Fruit fly (Drosophila melanogaster) whole organism, prepupa: Measurements from ENCODE around the gene CG42538.
A peak's percentile ranks its signal among the peaks of the same experiment; 100 is the strongest.

Source experiments
- Blimp-1 ChIP-seq: fragments of 200-800 bp; sonication (Bioruptor generic); optimal IDR thresholded peaks from 3 replicates; lab custom pipeline; 2017; ENCODE audit warnings: missing biosample characterization, missing genetic modification characterization, mild to moderate bottlenecking, moderate library complexity, missing genetic modification reagents
- CG10669 ChIP-seq: fragments of 200-800 bp; sonication (Bioruptor generic); optimal IDR thresholded peaks from 3 replicates; lab custom pipeline; 2018; ENCODE audit warnings: missing biosample characterization, mild to moderate bottlenecking, missing genetic modification characterization, moderate library complexity
- CG11294 ChIP-seq: fragments of 200-800 bp; sonication (Bioruptor generic); IDR thresholded peaks from 2 replicates; pipeline ENCODE4 v1.3.6; 2022; ENCODE audit warnings: missing biosample characterization, missing genetic modification characterization
- CG11762 ChIP-seq: fragments of 200-800 bp; sonication (Bioruptor generic); optimal IDR thresholded peaks from 3 replicates; lab custom pipeline; 2016; ENCODE audit warnings: missing biosample characterization, missing genetic modification characterization; ENCODE audit not compliant: insufficient read depth
- CG11902 ChIP-seq: fragments of 200-800 bp; sonication (Bioruptor generic); optimal IDR thresholded peaks from 3 replicates; lab custom pipeline; 2016; ENCODE audit warnings: missing biosample characterization, missing genetic modification characterization
- CG1621 ChIP-seq: fragments of 200-800 bp; sonication (Bioruptor generic); optimal IDR thresholded peaks from 3 replicates; lab custom pipeline; 2018; ENCODE audit warnings: missing biosample characterization, mild to moderate bottlenecking, missing genetic modification characterization
- CG3032 ChIP-seq: fragments of 200-800 bp; optimal IDR thresholded peaks from 2 replicates; lab custom pipeline; 2019; ENCODE audit warnings: missing biosample characterization, mild to moderate bottlenecking, missing genetic modification characterization, moderate library complexity
- CG31627 ChIP-seq: fragments of 200-800 bp; sonication (Bioruptor generic); optimal IDR thresholded peaks from 3 replicates; lab custom pipeline; 2016; ENCODE audit warnings: missing biosample characterization, missing genetic modification characterization
- CG32006 ChIP-seq: fragments of 200-800 bp; sonication (Bioruptor generic); optimal IDR thresholded peaks from 3 replicates; lab custom pipeline; 2017; ENCODE audit warnings: missing biosample characterization, mild to moderate bottlenecking, missing genetic modification characterization
- CG3919 ChIP-seq: fragments of 200-800 bp; sonication (Bioruptor generic); optimal IDR thresholded peaks from 3 replicates; lab custom pipeline; 2016; ENCODE audit warnings: missing biosample characterization, missing genetic modification characterization
- CG4318 ChIP-seq: fragments of 200-800 bp; sonication (Bioruptor generic); optimal IDR thresholded peaks from 3 replicates; lab custom pipeline; 2017; ENCODE audit warnings: missing biosample characterization, mild to moderate bottlenecking, missing genetic modification characterization
- CG6163 ChIP-seq: fragments of 200-800 bp; sonication (Bioruptor generic); IDR thresholded peaks from 3 replicates; pipeline ENCODE4 v1.3.6; 2022; ENCODE audit warnings: missing biosample characterization, missing genetic modification characterization
- CG6792 ChIP-seq: fragments of 200-800 bp; sonication (Bioruptor generic); optimal IDR thresholded peaks from 3 replicates; lab custom pipeline; 2016; ENCODE audit warnings: missing biosample characterization, missing genetic modification characterization
- CG6808 ChIP-seq: fragments of 200-800 bp; sonication (Bioruptor generic); optimal IDR thresholded peaks from 3 replicates; lab custom pipeline; 2017; ENCODE audit warnings: missing biosample characterization, missing genetic modification characterization, mild to moderate bottlenecking, moderate library complexity, missing genetic modification reagents
- CG6854 ChIP-seq: fragments of 200-800 bp; sonication (Bioruptor generic); optimal IDR thresholded peaks from 2 replicates; lab custom pipeline; 2017; ENCODE audit warnings: missing biosample characterization, mild to moderate bottlenecking, missing genetic modification characterization
- CG7368 ChIP-seq: fragments of 200-800 bp; sonication (Bioruptor generic); optimal IDR thresholded peaks from 3 replicates; lab custom pipeline; 2016; ENCODE audit warnings: missing biosample characterization, missing genetic modification characterization
- CG8119 ChIP-seq: fragments of 200-800 bp; sonication (Bioruptor generic); IDR thresholded peaks from 3 replicates; pipeline ENCODE4 v1.3.6; 2022; ENCODE audit warnings: missing biosample characterization, missing genetic modification characterization
- CG8319 ChIP-seq: fragments of 200-800 bp; sonication (Bioruptor generic); optimal IDR thresholded peaks from 3 replicates; lab custom pipeline; 2016; ENCODE audit warnings: missing biosample characterization, missing genetic modification characterization
- CG8632 ChIP-seq: fragments of 200-800 bp; sonication (Bioruptor generic); optimal IDR thresholded peaks from 3 replicates; lab custom pipeline; 2016; ENCODE audit warnings: missing biosample characterization, missing genetic modification characterization
- CG9139 ChIP-seq: fragments of 200-800 bp; sonication (Bioruptor generic); optimal IDR thresholded peaks from 3 replicates; lab custom pipeline; 2017; ENCODE audit warnings: missing biosample characterization, mild to moderate bottlenecking, missing genetic modification characterization
- Eip75B ChIP-seq: fragments of 200-800 bp; sonication (Bioruptor generic); optimal IDR thresholded peaks from 3 replicates; lab custom pipeline; 2016; ENCODE audit warnings: missing biosample characterization, missing genetic modification characterization
- Eip78C ChIP-seq: fragments of 200-800 bp; sonication (Bioruptor generic); peaks from one replicate; lab custom pipeline; 2016; ENCODE audit warnings: missing biosample characterization, missing genetic modification characterization
- Eip93F ChIP-seq: fragments of 200-800 bp; sonication (Bioruptor generic); optimal IDR thresholded peaks from 2 replicates; lab custom pipeline; 2016; ENCODE audit warnings: missing biosample characterization, mild to moderate bottlenecking, missing genetic modification characterization
- Ets96B ChIP-seq: fragments of 200-800 bp; optimal IDR thresholded peaks from 2 replicates; lab custom pipeline; 2019; ENCODE audit warnings: missing biosample characterization, mild to moderate bottlenecking, missing genetic modification characterization, moderate library complexity
- Hr38 ChIP-seq: sonication (Bioruptor generic); optimal IDR thresholded peaks from 2 replicates; lab custom pipeline; 2016; ENCODE audit warnings: missing biosample characterization, missing genetic modification characterization
- Hr39 ChIP-seq: fragments of 200-800 bp; sonication (Bioruptor generic); optimal IDR thresholded peaks from 2 replicates; lab custom pipeline; 2016; ENCODE audit warnings: missing biosample characterization, missing genetic modification characterization
- Hr4 ChIP-seq: fragments of 200-800 bp; sonication (Bioruptor generic); optimal IDR thresholded peaks from 3 replicates; lab custom pipeline; 2016; ENCODE audit warnings: missing biosample characterization, missing genetic modification characterization
- Lpt ChIP-seq: fragments of 200-800 bp; sonication (Bioruptor generic); optimal IDR thresholded peaks from 3 replicates; lab custom pipeline; 2016; ENCODE audit warnings: missing biosample characterization, missing genetic modification characterization
- Met ChIP-seq: fragments of 200-800 bp; sonication (Bioruptor generic); optimal IDR thresholded peaks from 3 replicates; lab custom pipeline; 2016; ENCODE audit warnings: missing biosample characterization, missing genetic modification characterization
- OdsH ChIP-seq: fragments of 200-800 bp; sonication (Bioruptor generic); optimal IDR thresholded peaks from 3 replicates; lab custom pipeline; 2016; ENCODE audit warnings: missing biosample characterization, missing genetic modification characterization
- Sox102F ChIP-seq: fragments of 200-800 bp; sonication (Bioruptor generic); optimal IDR thresholded peaks from 2 replicates; lab custom pipeline; 2016; ENCODE audit warnings: missing biosample characterization, mild to moderate bottlenecking, missing genetic modification characterization
- Sox15 ChIP-seq: fragments of 200-800 bp; sonication (Bioruptor generic); optimal IDR thresholded peaks from 3 replicates; lab custom pipeline; 2016; ENCODE audit warnings: missing biosample characterization, missing genetic modification characterization
- achi ChIP-seq: fragments of 200-800 bp; sonication (Bioruptor generic); optimal IDR thresholded peaks from 3 replicates; lab custom pipeline; 2016; ENCODE audit warnings: missing biosample characterization, missing genetic modification characterization
- acj6 ChIP-seq: fragments of 200-800 bp; sonication (Bioruptor generic); optimal IDR thresholded peaks from 3 replicates; lab custom pipeline; 2016; ENCODE audit warnings: missing biosample characterization, missing genetic modification characterization
- cyc ChIP-seq: fragments of 200-800 bp; sonication (Bioruptor generic); optimal IDR thresholded peaks from 3 replicates; lab custom pipeline; 2016; ENCODE audit warnings: missing biosample characterization, missing genetic modification characterization
- dac ChIP-seq: fragments of 200-800 bp; sonication (Bioruptor generic); optimal IDR thresholded peaks from 2 replicates; lab custom pipeline; 2017; ENCODE audit warnings: missing biosample characterization, mild to moderate bottlenecking, missing genetic modification characterization
- dsx ChIP-seq: fragments of 200-800 bp; optimal IDR thresholded peaks from 3 replicates; lab custom pipeline; 2019; ENCODE audit warnings: missing biosample characterization, mild to moderate bottlenecking, missing genetic modification characterization, moderate library complexity; ENCODE audit not compliant: poor library complexity, severe bottlenecking
- eg ChIP-seq: fragments of 200-800 bp; sonication (Bioruptor generic); IDR thresholded peaks from 3 replicates; pipeline ENCODE4 v1.3.6; 2022; ENCODE audit warnings: missing biosample characterization, missing genetic modification characterization
- fd59A ChIP-seq: fragments of 200-800 bp; sonication (Bioruptor generic); optimal IDR thresholded peaks from 2 replicates; lab custom pipeline; 2017; ENCODE audit warnings: missing biosample characterization, mild to moderate bottlenecking, missing genetic modification characterization, missing genetic modification reagents
- fd85E ChIP-seq: fragments of 200-800 bp; sonication (Bioruptor generic); optimal IDR thresholded peaks from 3 replicates; lab custom pipeline; 2016; ENCODE audit warnings: missing biosample characterization, missing genetic modification characterization
- fkh ChIP-seq: fragments of 200-800 bp; sonication (Bioruptor generic); optimal IDR thresholded peaks from 3 replicates; lab custom pipeline; 2017; ENCODE audit warnings: missing biosample characterization, mild to moderate bottlenecking, missing genetic modification characterization, moderate library complexity
- pdm3 ChIP-seq: fragments of 200-800 bp; sonication (Bioruptor generic); optimal IDR thresholded peaks from 3 replicates; lab custom pipeline; 2016; ENCODE audit warnings: missing biosample characterization, missing genetic modification characterization
- salr ChIP-seq, 2 experiments: fragments of 200-800 bp; sonication (Bioruptor generic); optimal IDR thresholded peaks; 3 replicates each; lab custom pipeline; 2016 to 2018; ENCODE audit warnings: missing biosample characterization in 2 of 2, missing genetic modification characterization in 2 of 2, mild to moderate bottlenecking in 1 of 2
- spab ChIP-seq: fragments of 200-800 bp; sonication (Bioruptor generic); optimal IDR thresholded peaks from 2 replicates; lab custom pipeline; 2017; ENCODE audit warnings: missing biosample characterization, mild to moderate bottlenecking, missing genetic modification characterization, missing genetic modification reagents
- ss ChIP-seq, 2 experiments: fragments of 200-800 bp; sonication (Bioruptor generic); optimal IDR thresholded peaks; 2 replicates in 1 of 2; 3 replicates in 1 of 2; lab custom pipeline; 2017 to 2018; ENCODE audit warnings: mild to moderate bottlenecking in 2 of 2, missing biosample characterization in 2 of 2, missing genetic modification characterization in 2 of 2, moderate library complexity in 1 of 2
- topi ChIP-seq: fragments of 200-800 bp; sonication (Bioruptor generic); optimal IDR thresholded peaks from 3 replicates; lab custom pipeline; 2016; ENCODE audit warnings: missing biosample characterization, missing genetic modification characterization
- vri ChIP-seq: fragments of 200-800 bp; sonication (Bioruptor generic); optimal IDR thresholded peaks from 3 replicates; lab custom pipeline; 2016; ENCODE audit warnings: missing biosample characterization, mild to moderate bottlenecking, missing genetic modification characterization

CG42538 gene

DNA sequence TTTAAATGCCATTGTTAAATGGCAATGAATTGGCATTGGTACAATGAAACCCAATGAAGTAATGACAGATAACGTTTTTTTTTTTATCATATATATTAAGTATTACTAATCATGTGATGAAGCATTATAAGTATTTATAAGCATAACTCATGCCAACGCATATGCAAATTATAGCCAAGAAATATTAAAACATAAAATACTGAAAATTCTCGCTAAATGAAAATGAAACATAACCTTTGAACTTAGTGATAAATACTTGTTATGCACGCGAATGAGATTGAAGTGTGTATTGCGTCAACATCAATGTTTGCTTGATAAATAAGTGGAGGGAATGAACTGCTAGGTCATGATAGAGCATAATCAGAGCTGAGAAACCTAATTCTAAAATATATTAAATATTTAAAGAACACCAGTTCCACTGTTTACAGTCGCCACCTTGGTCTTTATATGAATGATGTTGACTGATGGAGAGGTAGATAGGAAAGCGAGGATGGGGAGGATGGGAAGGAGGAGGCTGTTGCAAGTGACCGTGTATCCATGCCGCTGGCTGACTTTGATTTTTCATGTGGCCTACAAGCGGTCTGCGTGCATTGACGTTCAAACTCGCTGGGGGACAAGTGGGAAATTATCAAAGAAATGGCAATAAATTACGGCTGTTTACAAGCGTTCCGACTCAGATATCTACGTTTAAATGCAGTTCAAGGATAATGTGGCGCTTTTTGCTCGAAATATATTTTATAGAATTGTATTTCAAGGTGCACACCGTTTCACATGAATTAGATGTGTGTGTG lies 22.0 kb downstream of the CG42538 start (continued):
- TF ChIP-seq fkh (peak; percentile 62), Ets96B (tag; lab: Kevin White, UChicago) (no peak)

DNA sequence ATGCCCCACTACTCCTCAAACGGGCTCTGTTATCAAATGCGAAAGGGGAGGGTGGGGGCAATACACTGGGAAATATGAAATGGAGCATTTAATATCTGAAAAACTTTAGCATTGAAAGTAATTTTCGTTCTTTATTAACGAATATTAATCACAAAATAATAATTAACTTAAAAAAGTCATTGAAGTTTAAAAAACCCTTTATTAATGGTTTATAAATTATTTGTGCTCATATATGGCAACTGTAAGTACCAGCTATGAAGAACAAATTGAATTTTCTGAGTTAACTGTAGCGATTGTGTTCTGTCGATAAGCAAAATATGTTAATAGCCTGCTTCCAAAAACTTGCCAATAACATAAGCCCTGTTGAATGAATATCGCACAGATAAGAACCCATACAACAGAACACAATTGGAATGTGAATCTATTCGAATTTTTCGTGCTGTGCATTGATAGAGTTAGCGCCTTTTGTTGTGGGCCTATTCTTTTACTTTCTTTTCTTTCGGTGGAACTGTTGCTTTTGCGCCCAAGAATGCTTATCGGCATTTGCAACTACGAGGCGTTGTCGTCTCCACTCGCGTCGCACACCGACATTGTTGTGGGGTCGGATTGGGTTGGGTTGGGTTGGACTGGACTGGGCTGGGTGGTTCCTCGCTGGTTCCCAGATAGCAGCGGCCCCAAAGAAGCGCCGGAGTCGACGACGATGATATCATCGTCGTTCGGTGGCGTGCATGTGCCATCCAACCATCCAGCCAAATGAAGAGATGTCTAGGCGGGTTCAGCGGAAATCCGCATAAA lies 26.7 kb downstream of the CG42538 start:
- TF ChIP-seq Eip75B (GFP tag; lab: Kevin White, UChicago) (no peak), topi (GFP tag; lab: Kevin White, UChicago) (no peak), CG1621 (tag; lab: Kevin White, UChicago) (no peak), Sox15 (GFP tag; lab: Kevin White, UChicago) (no peak), CG8319 (GFP tag; lab: Kevin White, UChicago) (no peak), Lpt (GFP tag; lab: Kevin White, UChicago) (no peak), Eip93F (GFP tag; lab: Kevin White, UChicago) (no peak), CG11762 (GFP tag; lab: Kevin White, UChicago) (no peak), CG6163 (GFP tag; lab: Robert Waterston, UW) (no peak), cyc (GFP tag; lab: Kevin White, UChicago) (no peak), CG6808 (GFP tag; lab: Kevin White, UChicago) (no peak), spab (GFP tag; lab: Kevin White, UChicago) (no peak), fd59A (peak; percentile 23), CG3032 (tag; lab: Kevin White, UChicago) (no peak), dsx (peak; percentile 92), CG10669 (GFP tag; lab: Kevin White, UChicago) (no peak), CG8119 (GFP tag; lab: Robert Waterston, UW) (peak; percentile 40; the same call in 2 of the 3 replicates), CG31627 (GFP tag; lab: Kevin White, UChicago) (no peak), Hr4 (GFP tag; lab: Kevin White, UChicago) (peak; percentile 62), Blimp-1 (GFP tag; lab: Kevin White, UChicago) (no peak), CG7368 (GFP tag; lab: Kevin White, UChicago) (no peak), Eip78C (GFP tag; lab: Kevin White, UChicago) (no peak), CG6792 (GFP tag; lab: Kevin White, UChicago) (peak; percentile 32), Hr39 (GFP tag; lab: Kevin White, UChicago) (no peak), achi (GFP tag; lab: Kevin White, UChicago) (no peak), CG3919 (GFP tag; lab: Kevin White, UChicago) (no peak), fd85E (GFP tag; lab: Kevin White, UChicago) (no peak), CG9139 (no peak), Hr38 (no peak), CG8632 (GFP tag; lab: Kevin White, UChicago) (peak; percentile 16), CG4318 (GFP tag; lab: Kevin White, UChicago) (peak; percentile 56), CG32006 (no peak), ss (GFP tag; optimal IDR thresholded peaks at IDR 0.05; lab: Kevin White, UChicago) (no peak), Met (GFP tag; lab: Kevin White, UChicago) (no peak), salr (GFP tag; optimal IDR thresholded peaks at IDR 0.05; lab: Kevin White, UChicago) (peak in 1 of 2 experiments; percentile 49), dac (GFP tag; lab: Kevin White, UChicago) (no peak), CG11294 (no peak), OdsH (GFP tag; lab: Kevin White, UChicago) (peak; percentile 38), acj6 (GFP tag; lab: Kevin White, UChicago) (peak; percentile 58), Sox102F (no peak), CG11902 (GFP tag; lab: Kevin White, UChicago) (no peak), eg (GFP tag; lab: Robert Waterston, UW) (peak; percentile 10; the same call in 2 of the 3 replicates), CG6854 (GFP tag; lab: Kevin White, UChicago) (no peak), pdm3 (no peak), vri (GFP tag; lab: Kevin White, UChicago) (peak; percentile 7)
